Fruit fly (Drosophila melanogaster) whole organism, embryonic: ENCODE results near the gene mRpS2.

Experiments
- ATbp ChIP-seq: fragments of 200-800 bp; sonication (Bioruptor generic); optimal IDR thresholded peaks from 2 replicates; lab custom pipeline; 2017; ENCODE audit warnings: missing biosample characterization, mild to moderate bottlenecking, missing genetic modification characterization, missing genetic modification reagents
- Atf-2 ChIP-seq: fragments of 200-800 bp; sonication (Bioruptor generic); optimal IDR thresholded peaks from 2 replicates; lab custom pipeline; 2016; ENCODE audit warnings: missing biosample characterization, missing genetic modification characterization
- Atf6 ChIP-seq: fragments of 200-800 bp; sonication (Bioruptor generic); IDR thresholded peaks from 2 replicates; pipeline ENCODE4 v1.3.6; 2022; ENCODE audit warnings: missing biosample characterization, missing genetic modification characterization
- CG11398 ChIP-seq: fragments of 200-800 bp; sonication (Bioruptor generic); optimal IDR thresholded peaks from 2 replicates; lab custom pipeline; 2016; ENCODE audit warnings: missing biosample characterization, missing genetic modification characterization
- CG11456 ChIP-seq: fragments of 200-800 bp; sonication (Bioruptor generic); IDR thresholded peaks from 3 replicates; pipeline ENCODE4 v1.3.6; 2022; ENCODE audit warnings: missing biosample characterization, missing genetic modification characterization
- CG12071 ChIP-seq: fragments of 200-800 bp; sonication (Bioruptor generic); optimal IDR thresholded peaks from 3 replicates; lab custom pipeline; 2018; ENCODE audit warnings: missing biosample characterization, mild to moderate bottlenecking, missing genetic modification characterization
- CG12659 ChIP-seq: fragments of 200-800 bp; sonication (Bioruptor generic); optimal IDR thresholded peaks from 3 replicates; lab custom pipeline; 2017; ENCODE audit warnings: mild to moderate bottlenecking, missing biosample characterization, missing genetic modification reagents, missing genetic modification characterization
- CG14710 ChIP-seq: fragments of 200-800 bp; sonication (Bioruptor generic); optimal IDR thresholded peaks from 3 replicates; lab custom pipeline; 2019; ENCODE audit warnings: missing biosample characterization, mild to moderate bottlenecking, missing genetic modification characterization, moderate library complexity
- CG15601 ChIP-seq: fragments of 200-800 bp; sonication (Bioruptor generic); optimal IDR thresholded peaks from 3 replicates; lab custom pipeline; 2019; ENCODE audit warnings: missing biosample characterization, mild to moderate bottlenecking, missing genetic modification characterization, moderate library complexity
- CG17186 ChIP-seq: fragments of 200-800 bp; sonication (Bioruptor generic); optimal IDR thresholded peaks from 3 replicates; lab custom pipeline; 2017; ENCODE audit warnings: missing biosample characterization, missing genetic modification reagents, missing genetic modification characterization
- CG17359 ChIP-seq: fragments of 200-800 bp; sonication (Bioruptor generic); optimal IDR thresholded peaks from 3 replicates; lab custom pipeline; 2018; ENCODE audit warnings: missing biosample characterization, mild to moderate bottlenecking, missing genetic modification characterization, moderate library complexity
- CG2202 ChIP-seq: fragments of 200-800 bp; sonication (Bioruptor generic); optimal IDR thresholded peaks from 2 replicates; lab custom pipeline; 2018; ENCODE audit warnings: missing biosample characterization, mild to moderate bottlenecking, missing genetic modification characterization
- CG2678 ChIP-seq: fragments of 200-800 bp; sonication (Bioruptor generic); optimal IDR thresholded peaks from 3 replicates; lab custom pipeline; 2019; ENCODE audit warnings: missing biosample characterization, mild to moderate bottlenecking, missing genetic modification characterization, moderate library complexity
- CG2875 ChIP-seq: fragments of 200-800 bp; sonication (Bioruptor generic); optimal IDR thresholded peaks from 2 replicates; lab custom pipeline; 2017; ENCODE audit warnings: missing biosample characterization, mild to moderate bottlenecking, missing genetic modification characterization, missing genetic modification reagents
- CG32767 ChIP-seq: fragments of 200-800 bp; sonication (Bioruptor generic); IDR thresholded peaks from 2 replicates; pipeline ENCODE4 v1.3.6; 2022; ENCODE audit warnings: missing biosample characterization, missing genetic modification characterization
- CG33557 ChIP-seq: fragments of 200-800 bp; sonication (Bioruptor generic); optimal IDR thresholded peaks from 2 replicates; lab custom pipeline; 2019; ENCODE audit warnings: missing biosample characterization, mild to moderate bottlenecking, missing genetic modification characterization, moderate library complexity
- CG4282 ChIP-seq: fragments of 200-800 bp; sonication (Bioruptor generic); optimal IDR thresholded peaks from 2 replicates; lab custom pipeline; 2016; ENCODE audit warnings: missing biosample characterization, missing genetic modification characterization
- CG6765 ChIP-seq: fragments of 200-800 bp; sonication (Bioruptor generic); optimal IDR thresholded peaks from 3 replicates; lab custom pipeline; 2017; ENCODE audit warnings: missing biosample characterization, mild to moderate bottlenecking, missing genetic modification characterization
- CG8281 ChIP-seq: fragments of 200-800 bp; sonication (Bioruptor generic); optimal IDR thresholded peaks from 2 replicates; lab custom pipeline; 2018; ENCODE audit warnings: missing biosample characterization, mild to moderate bottlenecking, missing genetic modification characterization, moderate library complexity
- CG8388 ChIP-seq: fragments of 200-800 bp; sonication (Bioruptor generic); optimal IDR thresholded peaks from 2 replicates; lab custom pipeline; 2019; ENCODE audit warnings: missing biosample characterization, mild to moderate bottlenecking, missing genetic modification characterization, moderate library complexity
- Ets65A ChIP-seq: fragments of 200-800 bp; sonication (Bioruptor generic); peaks from one replicate; lab custom pipeline; 2016; ENCODE audit warnings: missing biosample characterization, missing genetic modification characterization
- HHEX ChIP-seq: fragments of 200-800 bp; sonication (Bioruptor generic); optimal IDR thresholded peaks from 3 replicates; lab custom pipeline; 2017; ENCODE audit warnings: missing biosample characterization, mild to moderate bottlenecking, missing genetic modification characterization, missing genetic modification reagents
- HLH3B ChIP-seq: fragments of 200-800 bp; sonication (Bioruptor generic); IDR thresholded peaks from 2 replicates; pipeline ENCODE4 v1.3.6; 2022; ENCODE audit warnings: missing biosample characterization, missing genetic modification characterization
- MTF-1 ChIP-seq: fragments of 200-800 bp; sonication (Bioruptor generic); optimal IDR thresholded peaks from 2 replicates; lab custom pipeline; 2018; ENCODE audit warnings: missing biosample characterization, mild to moderate bottlenecking, missing genetic modification characterization, borderline replicate concordance
- Nf-YA ChIP-seq: fragments of 200-800 bp; sonication (Bioruptor generic); IDR thresholded peaks from 2 replicates; pipeline ENCODE4 v1.3.6; 2022; ENCODE audit warnings: missing biosample characterization, missing genetic modification characterization
- Pdp1 ChIP-seq, 2 experiments: fragments of 200-800 bp; sonication (Bioruptor generic); optimal IDR thresholded peaks; 3 replicates each; lab custom pipeline; 2016; ENCODE audit warnings: missing biosample characterization in 2 of 2, missing genetic modification characterization in 2 of 2, mild to moderate bottlenecking in 1 of 2, moderate library complexity in 1 of 2
- Sox100B ChIP-seq: fragments of 200-800 bp; sonication (Bioruptor generic); optimal IDR thresholded peaks from 3 replicates; lab custom pipeline; 2018; ENCODE audit warnings: missing biosample characterization, mild to moderate bottlenecking, missing genetic modification characterization
- bowl ChIP-seq: fragments of 200-800 bp; sonication (Bioruptor generic); IDR thresholded peaks from 2 replicates; pipeline ENCODE4 v1.3.6; 2022; ENCODE audit warnings: missing biosample characterization, missing genetic modification characterization
- cato ChIP-seq: fragments of 200-800 bp; sonication (Bioruptor generic); optimal IDR thresholded peaks from 2 replicates; lab custom pipeline; 2016; ENCODE audit warnings: missing biosample characterization, missing genetic modification characterization, borderline replicate concordance
- cg ChIP-seq: fragments of 200-800 bp; sonication (Bioruptor generic); optimal IDR thresholded peaks from 3 replicates; lab custom pipeline; 2019; ENCODE audit warnings: missing biosample characterization, mild to moderate bottlenecking, missing genetic modification characterization, moderate library complexity
- ems ChIP-seq: fragments of 200-800 bp; sonication (Bioruptor generic); optimal IDR thresholded peaks from 3 replicates; lab custom pipeline; 2016; ENCODE audit warnings: missing biosample characterization, missing genetic modification characterization
- exex ChIP-seq: fragments of 200-800 bp; sonication (Bioruptor generic); optimal IDR thresholded peaks from 4 replicates; lab custom pipeline; 2018; ENCODE audit warnings: missing biosample characterization, mild to moderate bottlenecking, missing genetic modification characterization, moderate library complexity
- ftz-f1 ChIP-seq: fragments of 200-800 bp; sonication (Bioruptor generic); optimal IDR thresholded peaks from 2 replicates; lab custom pipeline; 2016; ENCODE audit warnings: missing biosample characterization, missing genetic modification characterization
- gce ChIP-seq: fragments of 200-800 bp; sonication (Bioruptor generic); IDR thresholded peaks from 3 replicates; pipeline ENCODE4 v1.3.6; 2022; ENCODE audit warnings: missing biosample characterization, missing genetic modification characterization
- hkb ChIP-seq, 2 experiments: fragments of 200-800 bp in 1 of 2; fragments of >200 bp in 1 of 2; sonication (Bioruptor generic) in 1 of 2; IDR thresholded peaks in 1 of 2; optimal IDR thresholded peaks in 1 of 2; 2 replicates each; pipeline versions ENCODE4 v1.3.6 to Lab custom; 2017 to 2022; ENCODE audit warnings: missing biosample characterization in 1 of 2, missing genetic modification characterization in 1 of 2
- kni ChIP-seq: fragments of 200-800 bp; sonication (Bioruptor generic); optimal IDR thresholded peaks from 3 replicates; lab custom pipeline; 2017; ENCODE audit warnings: mild to moderate bottlenecking, missing biosample characterization, missing genetic modification reagents, missing genetic modification characterization
- lab ChIP-seq: fragments of 200-800 bp; sonication (Bioruptor generic); optimal IDR thresholded peaks from 3 replicates; lab custom pipeline; 2017; ENCODE audit warnings: missing biosample characterization, missing genetic modification characterization, mild to moderate bottlenecking, moderate library complexity, missing genetic modification reagents
- maf-S ChIP-seq: fragments of 200-800 bp; sonication (Bioruptor generic); optimal IDR thresholded peaks from 2 replicates; lab custom pipeline; 2016; ENCODE audit warnings: missing biosample characterization, missing genetic modification characterization
- mirr ChIP-seq: fragments of 200-800 bp; sonication (Bioruptor generic); optimal IDR thresholded peaks from 3 replicates; lab custom pipeline; 2018; ENCODE audit warnings: missing biosample characterization, mild to moderate bottlenecking, missing genetic modification characterization
- nau ChIP-seq: fragments of 200-800 bp; sonication (Bioruptor generic); optimal IDR thresholded peaks from 3 replicates; lab custom pipeline; 2017; ENCODE audit warnings: missing biosample characterization, mild to moderate bottlenecking, missing genetic modification characterization, missing genetic modification reagents
- sc ChIP-seq, 3 experiments: fragments of >200 bp in 2 of 3; fragments of 200-800 bp in 1 of 3; sonication (Bioruptor generic) in 1 of 3; optimal IDR thresholded peaks; 2 replicates in 2 of 3; 3 replicates in 1 of 3; lab custom pipeline; 2017; ENCODE audit warnings: mild to moderate bottlenecking in 1 of 3, missing biosample characterization in 1 of 3, missing genetic modification characterization in 1 of 3, missing genetic modification reagents in 1 of 3
- sens-2 ChIP-seq: fragments of 200-800 bp; sonication (Bioruptor generic); IDR thresholded peaks from 2 replicates; pipeline ENCODE4 v1.3.6; 2022; ENCODE audit warnings: missing biosample characterization, missing genetic modification characterization
- ssp ChIP-seq: fragments of 200-800 bp; sonication (Bioruptor generic); IDR thresholded peaks from 2 replicates; pipeline ENCODE4 v1.3.6; 2022; ENCODE audit warnings: missing biosample characterization, missing genetic modification characterization
- sug ChIP-seq: fragments of 200-800 bp; optimal IDR thresholded peaks from 2 replicates; lab custom pipeline; 2019; ENCODE audit warnings: missing biosample characterization, mild to moderate bottlenecking, missing genetic modification characterization, moderate library complexity
- vfl ChIP-seq: fragments of 200-800 bp; sonication (Bioruptor generic); optimal IDR thresholded peaks from 2 replicates; lab custom pipeline; 2016; ENCODE audit warnings: missing biosample characterization, missing genetic modification characterization
- wdn ChIP-seq: fragments of 200-800 bp; sonication (Bioruptor generic); IDR thresholded peaks from 2 replicates; pipeline ENCODE4 v1.3.6; 2022; ENCODE audit warnings: missing biosample characterization, missing genetic modification characterization

mRpS2 gene

DNA sequence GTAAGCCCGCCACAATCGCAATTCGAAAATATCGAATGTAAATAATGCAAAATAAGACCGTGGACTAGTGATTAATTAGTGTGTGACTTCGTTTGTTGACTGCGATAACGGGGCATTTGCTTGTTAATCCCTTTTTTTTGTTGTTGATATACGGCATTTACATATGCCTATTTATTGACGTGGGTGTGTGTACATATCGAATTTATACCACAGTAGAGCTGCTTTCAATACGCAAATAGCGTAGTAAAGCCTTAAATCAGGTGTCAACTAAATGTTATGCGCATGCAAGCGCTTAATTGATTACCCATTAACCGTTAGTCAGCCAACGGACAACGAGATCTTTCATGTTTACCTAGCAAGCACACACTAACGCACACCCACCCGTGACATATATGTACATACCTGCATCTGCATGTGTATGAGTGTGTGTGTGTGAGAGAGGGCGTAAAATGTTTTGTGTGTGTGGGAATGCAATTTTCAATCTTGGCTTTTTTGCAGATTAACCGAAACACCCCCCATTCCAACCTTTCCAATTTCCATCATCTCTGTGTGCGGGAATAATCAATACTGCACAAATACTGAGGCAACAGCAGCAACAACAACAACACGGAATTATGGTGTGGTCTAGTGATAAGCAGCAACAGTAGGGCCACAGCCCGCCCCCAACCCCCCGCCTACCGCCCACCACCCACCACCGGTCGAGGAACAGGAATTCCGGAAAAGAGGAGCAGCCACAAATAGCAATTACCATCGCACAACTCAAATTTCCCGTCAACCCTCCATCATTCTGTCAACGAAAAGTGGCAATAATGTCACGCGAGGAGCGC, 11.5 kb downstream of the mRpS2 start (continued):
- TF ChIP-seq CG12071 (GFP tag; lab: Kevin White, UChicago) (peak; percentile 66), CG8388 (peak; percentile 33), mirr (GFP tag; lab: Kevin White, UChicago) (peak; percentile 32), CG11456 (GFP tag; lab: Robert Waterston, UW) (no peak), CG12659 (GFP tag; lab: Kevin White, UChicago) (peak; percentile 16), hkb (optimal IDR thresholded peaks at IDR 0.05; lab: Kevin White, UChicago) (no peak), hkb (GFP tag; IDR thresholded peaks at IDR 0.05; lab: Robert Waterston, UW) (0 out of 2 replicates have a peak, but pooled peaks have one; percentile 47), CG17186 (GFP tag; lab: Kevin White, UChicago) (peak; percentile 15), nau (GFP tag; lab: Kevin White, UChicago) (no peak), CG32767 (no peak), exex (peak; percentile 22), ems (GFP tag; lab: Kevin White, UChicago) (no peak), CG14710 (tag; lab: Kevin White, UChicago) (peak; percentile 42), CG2202 (tag; lab: Kevin White, UChicago) (peak; percentile 37), CG8281 (tag; lab: Kevin White, UChicago) (peak; percentile 64), CG33557 (peak; percentile 44), HLH3B (peak; percentile 15; the same call in 1 of the 2 replicates), sug (tag; lab: Kevin White, UChicago) (peak; percentile 28), wdn (GFP tag; lab: Robert Waterston, UW) (no peak), Pdp1 (GFP tag; optimal IDR thresholded peaks at IDR 0.05; lab: Kevin White, UChicago) (peak in 1 of 2 experiments; percentile 4), kni (GFP tag; lab: Kevin White, UChicago) (peak; percentile 87), ftz-f1 (GFP tag; lab: Kevin White, UChicago) (no peak), Atf-2 (GFP tag; lab: Kevin White, UChicago) (peak; percentile 13), lab (GFP tag; lab: Kevin White, UChicago) (peak; percentile 79), cato (GFP tag; lab: Kevin White, UChicago) (no peak), MTF-1 (GFP tag; lab: Kevin White, UChicago) (peak; percentile 54), cg (peak; percentile 74), gce (GFP tag; lab: Robert Waterston, UW) (no peak), maf-S (GFP tag; lab: Kevin White, UChicago) (peak; percentile 10), sc (optimal IDR thresholded peaks at IDR 0.05; lab: Kevin White, UChicago) (no peak), sc (GFP tag; optimal IDR thresholded peaks at IDR 0.05; lab: Kevin White, UChicago) (peak; percentile 21), Sox100B (GFP tag; lab: Kevin White, UChicago) (peak; percentile 76), ATbp (peak; percentile 60), Ets65A (GFP tag; lab: Kevin White, UChicago) (peak; percentile 87), HHEX (GFP tag; lab: Kevin White, UChicago) (peak; percentile 49), Nf-YA (GFP tag; lab: Robert Waterston, UW) (peak; percentile 28; the same call in 1 of the 2 replicates), CG15601 (tag; lab: Kevin White, UChicago) (peak; percentile 79), CG2875 (GFP tag; lab: Kevin White, UChicago) (peak; percentile 68), CG2678 (tag; lab: Kevin White, UChicago) (peak; percentile 71), ssp (GFP tag; lab: Robert Waterston, UW) (no peak), CG17359 (tag; lab: Kevin White, UChicago) (peak; percentile 85), sens-2 (GFP tag; lab: Robert Waterston, UW) (peak; percentile 36; the same call in 1 of the 2 replicates), CG6765 (GFP tag; lab: Kevin White, UChicago) (peak; percentile 19), CG11398 (GFP tag; lab: Kevin White, UChicago) (peak; percentile 34), Atf6 (GFP tag; lab: Robert Waterston, UW) (no peak), bowl (peak; percentile 5; the same call in 1 of the 2 replicates), CG4282 (GFP tag; lab: Kevin White, UChicago) (no peak), vfl (no peak)
